Worm (Caenorhabditis elegans) whole organism, L1 larva: Measurements from ENCODE around the gene znf-593.

Experiments used
- C04F5.9 ChIP-seq: sonication (generic microtip); optimal IDR thresholded peaks from 2 replicates; lab custom pipeline; 2016; ENCODE audit warnings: missing genetic modification characterization, missing compliant biosample characterization
- C16A3.4 ChIP-seq: fragments of 150-350 bp; optimal IDR thresholded peaks from 2 replicates; lab custom pipeline; 2014; ENCODE audit warnings: missing biosample characterization, missing genetic modification characterization
- C34B4.2 ChIP-seq: sonication (generic microtip); optimal IDR thresholded peaks from 2 replicates; lab custom pipeline; 2017; ENCODE audit warnings: mild to moderate bottlenecking, missing genetic modification characterization, missing compliant biosample characterization
- aha-1 ChIP-seq: fragments of 150-350 bp; optimal IDR thresholded peaks from 2 replicates; lab custom pipeline; 2014; ENCODE audit warnings: missing biosample characterization, missing genetic modification characterization
- alr-1 ChIP-seq: fragments of 200-800 bp; sonication (Bioruptor generic); optimal IDR thresholded peaks from 2 replicates; lab custom pipeline; 2018; ENCODE audit warnings: borderline replicate concordance, mild to moderate bottlenecking, missing genetic modification characterization, missing compliant biosample characterization
- blmp-1 ChIP-seq: fragments of 150-350 bp; optimal IDR thresholded peaks from 2 replicates; lab custom pipeline; 2014; ENCODE audit warnings: missing biosample characterization, missing genetic modification characterization
- ceh-8 ChIP-seq: fragments of 200-800 bp; sonication (Bioruptor generic); optimal IDR thresholded peaks from 2 replicates; lab custom pipeline; 2018; ENCODE audit warnings: mild to moderate bottlenecking, missing genetic modification characterization, moderate library complexity, missing compliant biosample characterization
- ceh-88 ChIP-seq: fragments of 200-800 bp; sonication (Bioruptor generic); IDR thresholded peaks from 2 replicates; pipeline ENCODE4 v1.3.6; 2022; ENCODE audit warnings: missing genetic modification characterization, missing compliant biosample characterization
- ces-1 ChIP-seq: fragments of 150-350 bp; optimal IDR thresholded peaks from 2 replicates; lab custom pipeline; 2014; ENCODE audit warnings: missing biosample characterization, missing genetic modification reagents, missing genetic modification characterization
- dpl-1 ChIP-seq, 3 experiments: fragments of 150-350 bp in 2 of 3; sonication (generic microtip) in 1 of 3; optimal IDR thresholded peaks; 2 replicates each; lab custom pipeline; 2014 to 2017; ENCODE audit warnings: missing biosample characterization in 3 of 3, missing genetic modification characterization in 3 of 3, missing genetic modification reagents in 3 of 3
- dsc-1 ChIP-seq: sonication (generic microtip); optimal IDR thresholded peaks from 2 replicates; lab custom pipeline; 2016; ENCODE audit warnings: mild to moderate bottlenecking, missing genetic modification characterization, missing compliant biosample characterization
- efl-1 ChIP-seq, 4 experiments: fragments of 150-350 bp; optimal IDR thresholded peaks in 3 of 4; peaks in 1 of 4; 1 replicate in 1 of 4; 2 replicates in 3 of 4; lab custom pipeline; 2014; ENCODE audit warnings: missing biosample characterization in 2 of 4, missing genetic modification characterization in 2 of 4, missing genetic modification reagents in 2 of 4
- egl-27 ChIP-seq, 2 experiments: fragments of 150-350 bp in 1 of 2; sonication (generic microtip); optimal IDR thresholded peaks; 3 replicates each; lab custom pipeline; 2017 to 2018; ENCODE audit warnings: missing biosample characterization in 2 of 2, missing genetic modification characterization in 2 of 2, missing genetic modification reagents in 2 of 2
- elt-2 ChIP-seq: sonication (generic microtip); optimal IDR thresholded peaks from 2 replicates; lab custom pipeline; 2016; ENCODE audit warnings: missing genetic modification characterization, mild to moderate bottlenecking, inconsistent platforms, missing compliant biosample characterization, missing genetic modification reagents
- ets-5 ChIP-seq: fragments of 200-800 bp; sonication (Bioruptor generic); IDR thresholded peaks from 2 replicates; pipeline ENCODE4 v1.3.6; 2022; ENCODE audit warnings: missing genetic modification characterization, missing compliant biosample characterization
- fkh-10 ChIP-seq: sonication (generic microtip); optimal IDR thresholded peaks from 2 replicates; lab custom pipeline; 2017; ENCODE audit warnings: missing biosample characterization, missing genetic modification reagents, missing genetic modification characterization
- fos-1 ChIP-seq: fragments of 150-350 bp; optimal IDR thresholded peaks from 2 replicates; lab custom pipeline; 2014; ENCODE audit warnings: missing biosample characterization, missing genetic modification characterization
- hlh-17 ChIP-seq: fragments of 200-800 bp; sonication (Bioruptor generic); optimal IDR thresholded peaks from 2 replicates; lab custom pipeline; 2018; ENCODE audit warnings: missing genetic modification characterization, mild to moderate bottlenecking, missing compliant biosample characterization, moderate library complexity, borderline replicate concordance
- irx-1 ChIP-seq: sonication (generic microtip); optimal IDR thresholded peaks from 2 replicates; lab custom pipeline; 2016; ENCODE audit warnings: missing genetic modification characterization, missing compliant biosample characterization
- jun-1 ChIP-seq: fragments of 150-350 bp; optimal IDR thresholded peaks from 2 replicates; lab custom pipeline; 2014; ENCODE audit warnings: missing biosample characterization, missing genetic modification reagents, missing genetic modification characterization
- lin-13 ChIP-seq: fragments of 150-350 bp; optimal IDR thresholded peaks from 2 replicates; lab custom pipeline; 2014; ENCODE audit warnings: missing biosample characterization, missing genetic modification reagents, missing genetic modification characterization
- lin-14 ChIP-seq: fragments of 200-800 bp; sonication (Bioruptor generic); optimal IDR thresholded peaks from 2 replicates; lab custom pipeline; 2018; ENCODE audit warnings: mild to moderate bottlenecking, missing genetic modification characterization, moderate library complexity, missing compliant biosample characterization
- lin-35 ChIP-seq, 2 experiments: fragments of 150-350 bp; optimal IDR thresholded peaks; 2 replicates each; lab custom pipeline; 2014; ENCODE audit warnings: missing biosample characterization in 2 of 2, missing genetic modification characterization in 2 of 2, missing genetic modification reagents in 2 of 2
- lir-3 ChIP-seq: sonication (generic microtip); optimal IDR thresholded peaks from 2 replicates; lab custom pipeline; 2016; ENCODE audit warnings: mild to moderate bottlenecking, missing genetic modification characterization, moderate library complexity, missing compliant biosample characterization; ENCODE audit not compliant: poor library complexity
- mab-9 ChIP-seq: fragments of 200-800 bp; sonication (Bioruptor generic); IDR thresholded peaks from 2 replicates; pipeline ENCODE4 v1.3.6; 2022; ENCODE audit warnings: missing genetic modification reagents, missing genetic modification characterization, missing compliant biosample characterization
- mef-2 ChIP-seq: fragments of 150-350 bp; optimal IDR thresholded peaks from 2 replicates; lab custom pipeline; 2014; ENCODE audit warnings: missing biosample characterization, missing genetic modification characterization
- mep-1 ChIP-seq: fragments of 150-350 bp; optimal IDR thresholded peaks from 2 replicates; lab custom pipeline; 2014; ENCODE audit warnings: missing biosample characterization, missing genetic modification characterization
- nhr-11 ChIP-seq: fragments of 150-350 bp; optimal IDR thresholded peaks from 2 replicates; lab custom pipeline; 2014; ENCODE audit warnings: missing biosample characterization, missing genetic modification characterization
- nhr-20 ChIP-seq: sonication (generic microtip); optimal IDR thresholded peaks from 2 replicates; lab custom pipeline; 2016; ENCODE audit warnings: mild to moderate bottlenecking, missing genetic modification characterization, missing compliant biosample characterization
- nhr-84 ChIP-seq: sonication (generic microtip); optimal IDR thresholded peaks from 2 replicates; lab custom pipeline; 2017; ENCODE audit warnings: missing biosample characterization, missing genetic modification characterization
- nhr-85 ChIP-seq: sonication (generic microtip); peaks from one replicate; lab custom pipeline; 2016; ENCODE audit warnings: missing genetic modification characterization, inconsistent platforms, missing compliant biosample characterization
- nhr-90 ChIP-seq: sonication (generic microtip); optimal IDR thresholded peaks from 2 replicates; lab custom pipeline; 2016; ENCODE audit warnings: mild to moderate bottlenecking, missing genetic modification characterization, missing compliant biosample characterization; ENCODE audit not compliant: poor library complexity
- pax-3 ChIP-seq: fragments of 200-800 bp; sonication (Bioruptor generic); optimal IDR thresholded peaks from 2 replicates; lab custom pipeline; 2018; ENCODE audit warnings: mild to moderate bottlenecking, missing genetic modification characterization, moderate library complexity, missing compliant biosample characterization
- pqm-1 ChIP-seq: sonication (generic microtip); optimal IDR thresholded peaks from 3 replicates; lab custom pipeline; 2017; ENCODE audit warnings: missing biosample characterization, missing genetic modification characterization
- skn-1 ChIP-seq: fragments of 150-350 bp; optimal IDR thresholded peaks from 2 replicates; lab custom pipeline; 2014; ENCODE audit warnings: missing biosample characterization, missing genetic modification characterization
- unc-86 ChIP-seq: sonication (generic microtip); optimal IDR thresholded peaks from 2 replicates; lab custom pipeline; 2016; ENCODE audit warnings: missing genetic modification characterization, missing compliant biosample characterization
- vab-15 ChIP-seq: sonication (generic microtip); optimal IDR thresholded peaks from 2 replicates; lab custom pipeline; 2017; ENCODE audit warnings: missing genotype, mild to moderate bottlenecking, missing genetic modification characterization, missing compliant biosample characterization

Gene znf-593

DNA sequence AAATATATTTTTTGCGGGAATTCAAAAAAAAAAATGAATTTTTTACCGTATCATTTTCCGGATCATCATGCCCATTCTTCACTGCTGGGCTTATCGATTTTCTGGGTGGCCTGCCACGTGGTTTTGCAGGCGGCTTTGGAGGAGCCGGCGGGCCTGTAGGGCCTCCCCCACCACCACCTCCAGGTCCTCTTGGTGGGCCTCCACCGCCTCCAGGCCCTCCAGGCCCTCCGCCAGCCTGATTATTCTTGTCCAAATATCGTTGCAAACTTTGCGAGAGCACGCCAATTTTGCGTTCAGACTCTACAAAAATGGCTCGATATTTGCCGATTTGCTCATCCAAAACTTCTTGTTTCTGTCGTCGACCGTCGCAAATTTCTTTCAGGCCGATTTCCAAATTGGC is 32.6 kb upstream of the znf-593 start:
- TF ChIP-seq pax-3 (tag; lab: Kevin White, UChicago) (no peak), ets-5 (GFP tag; lab: Robert Waterston, UW) (no peak), mab-9 (GFP tag; lab: Robert Waterston, UW) (no peak), jun-1 (tag; lab: Kevin White, UChicago) (no peak), pqm-1 (tag; lab: Kevin White, UChicago) (no peak), nhr-11 (no peak), dsc-1 (tag; lab: Kevin White, UChicago) (no peak), unc-86 (tag; lab: Kevin White, UChicago) (no peak), aha-1 (tag; lab: Kevin White, UChicago) (no peak), nhr-84 (tag; lab: Kevin White, UChicago) (no peak), ces-1 (GFP tag; lab: Kevin White, UChicago) (no peak), mef-2 (tag; lab: Kevin White, UChicago) (no peak), lin-13 (GFP tag; lab: Kevin White, UChicago) (no peak), C34B4.2 (tag; lab: Kevin White, UChicago) (no peak), vab-15 (tag; lab: Kevin White, UChicago) (no peak), alr-1 (tag; lab: Kevin White, UChicago) (no peak), fkh-10 (no peak), lir-3 (tag; lab: Kevin White, UChicago) (no peak)

ce11 chrIII:11949276-11949879 is 30.9 kb upstream of the znf-593 start:
- TF ChIP-seq pqm-1 (tag; lab: Kevin White, UChicago) (peak; percentile 24), dpl-1 (GFP tag; optimal IDR thresholded peaks at IDR 0.05; lab: Kevin White, UChicago) (no peak), egl-27 (tag; optimal IDR thresholded peaks at IDR 0.05; lab: Kevin White, UChicago) (no peak)

- TF ChIP-seq mab-9 (GFP tag; lab: Robert Waterston, UW) (no peak), irx-1 (tag; lab: Kevin White, UChicago) (no peak), hlh-17 (GFP tag; lab: Kevin White, UChicago) (no peak), lin-14 (no peak), nhr-90 (tag; lab: Kevin White, UChicago) (no peak), nhr-85 (tag; lab: Kevin White, UChicago) (no peak), ceh-8 (GFP tag; lab: Kevin White, UChicago) (no peak), elt-2 (tag; lab: Kevin White, UChicago) (no peak), nhr-84 (tag; lab: Kevin White, UChicago) (no peak), fos-1 (tag; lab: Kevin White, UChicago) (no peak), ceh-88 (no peak), blmp-1 (no peak)
- TF ChIP-seq, all 84 proteins: peak for 0
These were observed 29.9 kb upstream of the znf-593 start for ce11 chrIII:11948437-11948836.

ce11 chrIII:11947527-11947926 is 29.0 kb upstream of the znf-593 start:
- TF ChIP-seq lin-35 (GFP tag; optimal IDR thresholded peaks at IDR 0.05; lab: Kevin White, UChicago) (peak in 1 of 2 experiments; percentile 47), mep-1 (peak; percentile 46), efl-1 (optimal IDR thresholded peaks at IDR 0.05; lab: Kevin White, UChicago) (no peak), efl-1 (GFP tag; optimal IDR thresholded peaks at IDR 0.05 in 1 of 2; lab: Kevin White, UChicago) (peak in 1 of 2 experiments; percentile 41), dpl-1 (GFP tag; optimal IDR thresholded peaks at IDR 0.05; lab: Kevin White, UChicago) (no peak), C16A3.4 (tag; lab: Kevin White, UChicago) (peak; percentile 5), skn-1 (tag; lab: Kevin White, UChicago) (peak; percentile 2), nhr-20 (peak; percentile 3), C04F5.9 (tag; lab: Kevin White, UChicago) (no peak)
